Fruit fly (Drosophila melanogaster) S2 (cell line): ENCODE results near the gene PGRP-LE.

Experiments used
- CG8478 ChIP-seq: fragments of >200 bp; optimal IDR thresholded peaks from 2 replicates; lab custom pipeline; 2018
- CTCF ChIP-seq, 2 experiments: fragments of >200 bp; optimal IDR thresholded peaks; 2 replicates each; lab custom pipeline; 2018

Gene PGRP-LE

DNA sequence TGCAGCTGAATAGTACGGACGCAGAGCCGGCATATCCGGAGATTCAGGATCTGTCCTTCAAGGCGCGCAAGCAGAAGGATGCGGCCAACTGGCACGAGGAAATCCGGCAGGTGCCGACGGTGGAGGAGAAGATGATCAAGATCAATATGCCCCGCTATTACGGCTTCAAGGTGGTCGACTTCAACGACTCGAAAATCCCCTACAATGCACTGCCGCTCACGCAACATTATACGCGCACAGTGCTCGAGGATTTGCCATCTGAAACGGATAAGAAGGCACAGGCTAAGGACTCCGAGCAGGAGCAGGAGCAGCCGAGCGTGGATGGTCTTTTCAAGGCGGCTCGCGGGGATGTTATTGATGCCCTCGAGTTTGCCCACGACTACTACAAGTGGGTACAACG lies 17.4 kb downstream of the PGRP-LE start:
- TF ChIP-seq CTCF (optimal IDR thresholded peaks at IDR 0.05; lab: Kevin White, UChicago) (no peak), CG8478 (lab: Kevin White, UChicago) (no peak)

DNA sequence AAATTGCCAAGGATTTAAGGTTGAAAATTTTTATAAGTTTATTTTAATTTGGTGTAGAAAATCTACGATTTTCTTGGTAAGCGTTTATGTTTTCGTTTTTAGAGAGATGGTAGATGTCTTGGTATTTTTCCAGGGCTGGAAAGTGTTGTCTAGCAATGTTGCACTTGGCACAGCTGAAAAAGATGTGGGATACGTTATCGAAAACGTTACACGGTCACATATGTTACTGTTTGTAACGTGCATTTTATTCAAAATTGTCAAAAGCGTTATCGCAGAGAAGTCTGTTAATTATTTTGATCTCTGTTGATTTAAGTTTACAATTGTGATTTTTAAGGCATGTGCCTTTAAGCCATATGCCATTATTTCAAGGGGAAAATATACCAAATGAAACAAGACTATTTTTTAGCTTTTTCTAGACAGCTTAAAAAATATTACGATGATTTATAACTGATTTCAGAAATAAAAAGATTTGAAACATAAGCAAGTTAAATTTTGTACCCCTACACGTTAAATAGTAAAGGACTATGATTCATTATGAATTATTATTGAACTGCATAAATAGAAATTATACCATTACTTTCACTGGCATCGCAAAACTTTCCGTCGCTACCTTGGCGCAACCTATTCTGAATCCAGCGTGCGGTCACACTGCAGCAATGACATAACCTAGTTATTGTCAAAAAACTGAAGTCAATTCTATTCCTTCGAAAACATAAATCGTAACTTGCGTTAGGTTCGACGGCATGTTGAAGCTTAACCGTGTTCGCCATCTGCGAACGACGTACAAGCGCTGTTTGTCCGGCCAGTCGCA lies 18.0 kb downstream of the PGRP-LE start, which contains the start of the genes Paf-AHalpha and mRpS30:
TSS of gene Paf-AHalpha (minus strand) at position 155 of the 811 bp plus-strand sequence.
TSS of gene mRpS30 (plus strand) at position 619 of the 811 bp plus-strand sequence.
- TF ChIP-seq CG8478 (lab: Kevin White, UChicago), result no peak
- TF ChIP-seq CTCF (optimal IDR thresholded peaks at IDR 0.05; lab: Kevin White, UChicago), result no peak

DNA sequence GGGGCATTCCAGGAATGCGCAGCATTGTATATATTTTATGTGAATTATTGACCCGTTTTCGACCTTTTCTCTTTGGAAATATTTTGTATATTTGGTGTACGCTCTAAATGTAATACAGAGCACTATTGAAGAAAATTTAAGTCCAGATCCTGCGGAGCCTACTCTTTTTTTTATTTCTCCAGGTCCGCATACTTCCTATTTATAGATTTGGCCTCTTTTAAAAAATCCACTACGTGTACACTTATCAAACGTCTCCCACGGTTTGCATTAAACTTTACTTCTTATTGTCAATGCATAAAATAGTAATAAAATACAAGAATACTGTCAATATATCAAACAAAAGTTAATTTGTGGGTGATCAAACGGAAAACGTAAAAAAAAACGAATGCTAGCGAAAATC lies 20.1 kb downstream of the PGRP-LE start, which contains the start of gene Efhc1.1:
TSS of gene Efhc1.1 (minus strand) at position 101 of the 400 bp plus-strand sequence.
- TF ChIP-seq CTCF (optimal IDR thresholded peaks at IDR 0.05; lab: Kevin White, UChicago) (no peak), CG8478 (lab: Kevin White, UChicago) (no peak)

DNA sequence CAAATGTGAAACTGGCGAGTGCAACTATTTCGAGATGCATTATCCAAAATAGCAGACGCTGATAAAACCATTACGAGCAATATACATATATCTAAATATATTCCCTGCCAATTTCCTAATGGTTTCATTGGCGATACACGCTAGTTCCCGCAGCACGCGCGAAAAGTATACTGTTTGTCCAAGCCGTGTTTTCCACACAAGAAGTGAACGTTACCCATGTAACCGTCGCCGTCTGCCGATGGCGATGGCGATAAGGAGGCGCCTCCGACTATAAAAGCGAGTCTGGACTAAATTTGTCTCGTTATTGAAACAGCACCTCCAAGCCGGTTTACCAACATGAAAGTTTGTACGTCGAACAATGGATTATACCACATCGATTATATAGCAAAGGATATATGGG lies 24.8 kb downstream of the PGRP-LE start, which contains the start of gene CG43673:
TSS of gene CG43673 (plus strand) at position 301 of the 400 bp plus-strand sequence.
- TF ChIP-seq CTCF (optimal IDR thresholded peaks at IDR 0.05; lab: Kevin White, UChicago) (no peak), CG8478 (lab: Kevin White, UChicago) (no peak)

DNA sequence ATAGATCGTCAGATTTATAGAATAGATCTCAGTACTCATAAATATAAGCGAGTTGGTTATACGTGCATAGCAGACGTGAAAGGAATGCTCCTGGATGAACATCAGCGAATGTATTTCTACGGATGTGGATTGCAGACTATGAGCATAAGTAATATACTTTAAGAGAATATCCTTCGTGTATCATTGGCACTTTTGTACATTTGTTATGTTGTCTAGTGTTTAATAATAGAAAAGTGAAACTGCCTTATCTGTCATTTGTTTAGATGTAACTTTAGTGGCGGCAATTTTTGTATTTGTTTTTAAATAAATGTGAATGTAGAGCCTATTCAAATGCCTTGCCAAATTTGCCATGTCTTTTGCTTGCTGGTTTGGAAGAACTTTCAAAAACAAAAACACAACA lies 31.0 kb downstream of the PGRP-LE start, which contains the start of gene CG43672:
TSS of gene CG43672 (plus strand) at position 301 of the 400 bp plus-strand sequence.
- TF ChIP-seq CG8478 (lab: Kevin White, UChicago) (no peak), CTCF (optimal IDR thresholded peaks at IDR 0.05; lab: Kevin White, UChicago) (no peak)

DNA sequence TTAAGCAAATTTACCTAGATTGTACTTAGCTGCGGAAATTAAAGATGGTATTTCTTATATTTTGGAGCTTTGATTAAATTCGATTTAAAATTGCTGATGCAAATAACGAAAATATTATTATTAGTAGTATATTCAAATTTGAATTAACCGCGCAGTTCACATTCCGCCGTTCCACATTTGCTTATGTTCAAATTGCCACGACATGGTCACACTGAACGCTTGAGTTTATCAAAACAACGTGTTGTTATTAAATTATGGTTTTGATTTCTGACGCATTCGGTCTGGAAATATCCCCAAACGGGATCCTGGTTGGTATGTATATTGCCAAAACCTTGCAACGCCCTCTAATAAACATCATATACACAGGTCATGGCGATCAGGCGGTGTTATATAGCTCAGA lies 34.2 kb downstream of the PGRP-LE start, which contains the start of gene CG33172:
TSS of gene CG33172 (plus strand) at position 208 of the 400 bp plus-strand sequence.
- TF ChIP-seq CTCF (optimal IDR thresholded peaks at IDR 0.05; lab: Kevin White, UChicago) (no peak), CG8478 (lab: Kevin White, UChicago) (no peak)

DNA sequence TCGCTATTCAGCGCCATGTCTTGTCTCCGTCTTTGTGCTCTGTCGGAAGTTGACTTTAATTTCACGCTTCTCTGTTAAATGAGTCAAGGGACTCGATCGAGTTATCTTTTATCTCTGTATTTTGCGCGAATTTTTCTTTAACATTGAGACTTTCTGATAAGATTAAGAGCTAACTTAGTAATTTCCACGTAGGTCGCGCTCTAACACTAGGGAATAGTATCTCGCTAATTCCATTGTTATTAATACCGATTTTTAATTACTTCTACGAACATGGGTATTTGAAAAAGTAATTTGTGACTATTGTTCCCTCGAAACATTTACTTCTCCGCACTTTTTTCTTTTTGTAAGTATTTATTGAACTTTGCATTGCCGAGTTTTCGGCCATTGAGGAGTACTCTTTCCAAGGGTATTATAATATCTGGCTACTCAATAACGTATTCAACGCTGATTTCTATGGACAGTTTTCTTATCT lies 37.2 kb downstream of the PGRP-LE start, which contains the start of gene CG8952:
TSS of gene CG8952 (minus strand) at position 51 of the 472 bp plus-strand sequence.
- no peak for TF ChIP-seq CTCF (optimal IDR thresholded peaks at IDR 0.05; lab: Kevin White, UChicago)
- no peak for TF ChIP-seq CG8478 (lab: Kevin White, UChicago)

DNA sequence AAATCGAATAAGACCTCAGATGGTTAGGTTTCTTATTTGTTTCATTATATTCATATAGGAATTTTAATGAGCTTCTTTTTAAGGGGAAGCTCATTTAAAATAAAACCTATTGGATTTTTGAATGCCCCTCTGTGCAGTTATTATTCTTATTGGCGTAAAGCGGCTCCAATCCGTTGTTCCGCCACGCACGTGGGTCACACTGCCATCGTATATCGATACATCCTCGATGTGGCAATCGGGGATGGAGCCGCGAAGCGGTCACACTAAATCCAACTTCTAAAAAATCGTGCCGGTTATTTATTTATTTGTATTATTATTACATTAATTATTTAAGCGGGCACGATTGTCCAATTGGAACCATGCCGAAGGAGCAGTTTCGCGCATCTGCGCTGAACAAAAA lies 41.0 kb downstream of the PGRP-LE start, which contains the start of gene Polr3A:
TSS of gene Polr3A (plus strand) at position 234 of the 400 bp plus-strand sequence.
- no peak for TF ChIP-seq CG8478 (lab: Kevin White, UChicago)
- TF ChIP-seq CTCF (optimal IDR thresholded peaks at IDR 0.05; lab: Kevin White, UChicago), result no peak

DNA sequence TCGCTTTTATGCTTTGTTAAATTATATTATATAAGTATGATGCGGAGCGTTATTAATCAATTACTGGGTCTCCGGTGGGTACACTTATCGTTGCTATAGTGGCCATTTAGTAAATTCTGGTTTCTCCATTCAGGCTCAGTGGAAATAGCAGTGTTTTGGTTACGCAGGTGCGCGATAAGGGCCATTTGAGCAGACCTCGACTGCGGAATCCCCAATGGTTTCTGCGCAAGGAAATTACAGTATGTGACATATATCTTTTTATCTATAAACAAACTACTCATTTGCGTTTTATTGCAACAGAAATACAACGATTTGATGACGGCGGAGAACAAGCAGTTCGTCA lies 42.4 kb downstream of the PGRP-LE start:
- TF ChIP-seq CTCF (optimal IDR thresholded peaks at IDR 0.05; lab: Kevin White, UChicago), result no peak
- no peak for TF ChIP-seq CG8478 (lab: Kevin White, UChicago)

DNA sequence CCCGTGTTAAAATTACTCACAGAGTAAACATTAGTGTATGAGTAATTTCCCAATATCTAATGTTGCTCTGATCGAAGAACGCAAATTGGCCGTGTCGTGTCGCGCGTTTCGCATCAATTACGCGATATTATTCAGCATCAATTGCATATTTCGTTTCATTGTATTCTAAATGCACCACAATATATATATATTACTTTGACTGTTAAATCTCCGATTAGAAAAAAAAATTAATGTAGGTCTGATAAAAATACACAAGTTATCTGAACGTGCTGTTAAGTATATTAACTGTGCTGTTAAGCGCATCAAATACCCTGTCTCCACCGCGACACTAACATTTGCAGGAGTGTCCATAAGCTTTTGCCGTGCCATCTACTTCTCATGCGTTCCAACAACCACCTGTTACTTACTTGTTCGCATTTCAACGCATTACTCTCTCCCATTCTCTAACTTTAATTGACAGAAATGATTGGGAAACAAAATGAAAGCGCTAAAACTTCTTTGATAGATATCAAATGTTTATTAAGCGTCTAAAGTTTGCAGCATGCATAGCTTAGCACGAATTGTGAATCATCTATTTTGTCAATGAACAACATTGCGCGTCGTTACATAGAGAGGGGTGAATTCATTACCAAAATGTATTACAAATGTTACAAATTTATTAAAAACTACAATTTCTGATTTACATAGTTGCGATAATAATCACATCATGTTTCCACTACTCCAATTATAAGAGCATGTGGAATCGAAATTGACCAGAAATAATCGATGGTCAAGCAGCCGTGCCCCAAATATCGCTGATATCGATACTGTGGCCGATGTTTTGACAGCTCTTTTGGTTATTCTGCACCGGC lies 43.0 kb downstream of the PGRP-LE start, which contains the start of the genes Graf and mRpL3:
TSS of gene Graf (minus strand) at position 287 of the 851 bp plus-strand sequence.
TSS of gene mRpL3 (plus strand) at position 802 of the 851 bp plus-strand sequence.
- TF ChIP-seq CG8478 (lab: Kevin White, UChicago), result no peak
- TF ChIP-seq CTCF (optimal IDR thresholded peaks at IDR 0.05; lab: Kevin White, UChicago), result peak in 1 of 2 experiments; percentile 21

DNA sequence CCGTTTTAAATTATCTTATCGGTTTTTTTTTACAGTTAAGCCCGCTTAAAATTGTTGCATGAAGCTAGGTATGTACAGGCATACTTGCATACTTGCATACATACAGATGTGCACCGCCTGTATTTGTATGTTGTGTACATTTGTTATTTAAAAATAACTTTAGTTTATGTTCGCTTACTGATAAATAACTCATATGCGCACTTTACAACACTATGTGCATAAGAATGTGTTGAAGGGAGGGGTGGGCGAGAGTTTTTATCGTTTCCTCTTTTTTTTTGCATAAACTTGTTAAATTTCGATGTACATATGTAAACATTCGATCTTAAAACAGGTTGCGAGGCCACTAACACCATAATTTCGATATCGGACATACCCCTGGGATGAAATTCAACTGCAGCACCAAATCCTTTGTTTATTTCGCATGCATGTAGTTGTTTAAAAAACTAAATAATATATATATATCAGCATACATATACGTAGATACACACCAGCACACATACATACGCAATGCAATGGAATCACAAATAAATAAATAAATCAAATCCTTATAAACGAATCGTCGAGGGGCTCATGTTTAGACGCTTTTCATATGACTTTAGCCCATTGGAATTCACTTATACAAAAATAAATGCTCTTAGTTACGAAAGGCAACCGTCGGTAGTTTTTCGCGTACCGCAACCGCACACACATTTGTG lies 43.8 kb downstream of the PGRP-LE start:
- TF ChIP-seq CTCF (optimal IDR thresholded peaks at IDR 0.05; lab: Kevin White, UChicago), result no peak
- TF ChIP-seq CG8478 (lab: Kevin White, UChicago), result no peak

DNA sequence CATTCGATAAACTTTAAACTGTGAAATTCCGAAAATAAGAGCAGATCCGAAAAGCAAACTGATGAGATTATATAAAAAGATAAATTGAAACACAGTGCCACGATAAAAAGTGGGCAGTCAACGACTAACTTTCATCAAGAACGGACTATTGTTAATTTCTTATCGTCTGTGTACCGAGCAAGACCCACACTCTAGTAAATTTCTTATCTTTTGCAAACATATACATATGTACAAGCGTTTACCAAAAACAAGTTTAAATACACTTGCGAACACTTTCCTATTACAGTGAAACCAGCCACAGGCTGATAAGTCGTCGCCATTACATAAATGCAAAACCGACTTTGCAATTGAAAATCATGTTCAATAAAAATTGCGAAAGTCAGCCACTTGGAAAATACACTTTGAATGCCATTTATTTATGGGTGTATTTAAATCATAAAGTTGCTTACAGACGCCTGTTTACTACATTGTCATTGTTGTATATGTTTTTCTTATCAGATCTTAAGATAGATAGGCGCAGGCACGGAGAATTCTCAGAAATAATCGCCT lies 44.9 kb downstream of the PGRP-LE start:
- TF ChIP-seq CG8478 (lab: Kevin White, UChicago) (no peak), CTCF (optimal IDR thresholded peaks at IDR 0.05; lab: Kevin White, UChicago) (no peak)

DNA sequence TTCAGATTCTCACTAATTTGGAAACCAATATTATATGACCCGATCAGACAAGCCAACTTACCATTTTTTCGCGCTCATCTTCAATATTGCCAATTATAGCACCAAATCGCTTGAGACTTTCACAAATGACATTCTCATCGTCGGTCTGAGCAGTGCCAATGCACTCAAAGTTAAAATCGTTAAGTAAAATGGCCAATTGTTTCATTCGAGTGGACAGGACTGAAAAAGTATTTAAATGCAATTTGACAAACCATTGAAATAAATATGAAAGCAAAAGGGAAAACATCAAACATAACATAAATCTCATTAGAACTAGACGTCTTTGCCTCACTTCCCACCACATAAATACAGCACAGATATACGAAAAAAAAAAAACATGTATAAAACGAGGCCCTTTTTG lies 47.7 kb downstream of the PGRP-LE start, which contains the start of gene CG8260:
TSS of gene CG8260 (plus strand) at position 301 of the 400 bp plus-strand sequence.
- TF ChIP-seq CTCF (optimal IDR thresholded peaks at IDR 0.05; lab: Kevin White, UChicago) (no peak), CG8478 (lab: Kevin White, UChicago) (no peak)
